Worm (Caenorhabditis elegans): ENCODE results near the gene grl-14.
A peak's percentile ranks its signal among the peaks of the same experiment; 100 is the strongest.

Gene grl-14

ce11 chrV:20793761-20794160 is 31.6 kb upstream of the grl-14 start (continued):
- TF ChIP-seq nhr-120 (GFP tag; IDR thresholded peaks at IDR 0.05), result no peak
- TF ChIP-seq madf-10 (tag; optimal IDR thresholded peaks at IDR 0.05), result peak; percentile 11
- TF ChIP-seq madf-6 (GFP tag; IDR thresholded peaks at IDR 0.05), result no peak
- no peak for TF ChIP-seq Y53G8AR.9 (GFP tag; conservative IDR thresholded peaks at IDR 0.05)
- no peak for TF ChIP-seq F57A8.1 (GFP tag; optimal IDR thresholded peaks at IDR 0.05)
- no peak for TF ChIP-seq Y67H2A.10 (GFP tag; conservative IDR thresholded peaks at IDR 0.05)
- TF ChIP-seq bed-1 (GFP tag; IDR thresholded peaks at IDR 0.05), result no peak
- no peak for TF ChIP-seq B0336.3 (GFP tag; IDR thresholded peaks at IDR 0.05)
- no peak for TF ChIP-seq xnd-1 (tag; optimal IDR thresholded peaks at IDR 0.05)
- TF ChIP-seq let-526 (GFP tag; IDR thresholded peaks at IDR 0.05), result no peak
- TF ChIP-seq dox-1 (GFP tag; IDR thresholded peaks at IDR 0.05), result peak; percentile 56
- TF ChIP-seq athp-1 (tag; optimal IDR thresholded peaks at IDR 0.05), result no peak
- TF ChIP-seq K12H6.12 (tag; optimal IDR thresholded peaks at IDR 0.05), result peak; percentile 74
- TF ChIP-seq F39B2.1 (GFP tag; IDR thresholded peaks at IDR 0.05), result no peak
- no peak for TF ChIP-seq mes-4 (tag; optimal IDR thresholded peaks at IDR 0.05)
- no peak for TF ChIP-seq madf-3 (GFP tag; IDR thresholded peaks at IDR 0.05)
- TF ChIP-seq F10E7.11 (tag; optimal IDR thresholded peaks at IDR 0.05), result no peak
- TF ChIP-seq mxl-1 (tag; optimal IDR thresholded peaks at IDR 0.05), result no peak
- TF ChIP-seq F22D6.2 (tag; optimal IDR thresholded peaks at IDR 0.05), result no peak
- no peak for TF ChIP-seq ama-1 (optimal IDR thresholded peaks at IDR 0.05)
- TF ChIP-seq ama-1 (GFP tag; optimal IDR thresholded peaks at IDR 0.05), result no peak
- no peak for TF ChIP-seq ztf-6 (GFP tag; IDR thresholded peaks at IDR 0.05)
- TF ChIP-seq C17E4.6 (GFP tag; IDR thresholded peaks at IDR 0.05), result no peak
- TF ChIP-seq pha-4 (tag; optimal IDR thresholded peaks at IDR 0.05), result no peak
- no peak for TF ChIP-seq rec-8 (tag; optimal IDR thresholded peaks at IDR 0.05)
- no peak for TF ChIP-seq ceh-58 (GFP tag; IDR thresholded peaks at IDR 0.05)
- TF ChIP-seq hsf-1 (GFP tag; IDR thresholded peaks at IDR 0.05), result no peak
- TF ChIP-seq snpc-4 (GFP tag; optimal IDR thresholded peaks at IDR 0.05), result no peak
- TF ChIP-seq snpc-4 (tag; optimal IDR thresholded peaks at IDR 0.05), result peak in 1 of 4 experiments; percentile 11
- peak; percentile 41 for TF ChIP-seq attf-5 (GFP tag; optimal IDR thresholded peaks at IDR 0.05)
- no peak for TF ChIP-seq aptf-2 (GFP tag; conservative IDR thresholded peaks at IDR 0.05)
- no peak for TF ChIP-seq cebp-1 (GFP tag; IDR thresholded peaks at IDR 0.05)
- TF ChIP-seq cebp-1 (tag; optimal IDR thresholded peaks at IDR 0.05), result peak; percentile 50
- TF ChIP-seq dpff-1 (tag; optimal IDR thresholded peaks at IDR 0.05), result no peak
- no peak for TF ChIP-seq chd-7 (tag; optimal IDR thresholded peaks at IDR 0.05)
- no peak for TF ChIP-seq rcor-1 (GFP tag; IDR thresholded peaks at IDR 0.05)
- no peak for TF ChIP-seq ccch-3 (GFP tag; optimal IDR thresholded peaks at IDR 0.05)
- TF ChIP-seq lin-26 (GFP tag; IDR thresholded peaks at IDR 0.05), result no peak
- no peak for TF ChIP-seq nhr-179 (tag; optimal IDR thresholded peaks at IDR 0.05)
- TF ChIP-seq ztf-18 (tag; optimal IDR thresholded peaks at IDR 0.05), result no peak
- TF ChIP-seq egrh-3 (GFP tag; IDR thresholded peaks at IDR 0.05), result peak; percentile 41; the same call in 1 of the 2 replicates
- TF ChIP-seq fkh-3 (tag; optimal IDR thresholded peaks at IDR 0.05), result no peak
- TF ChIP-seq B0019.2 (GFP tag; conservative IDR thresholded peaks at IDR 0.05), result no peak

ce11 chrV:20795374-20795773 is 30.0 kb upstream of the grl-14 start:
- TF ChIP-seq zfh-2 (GFP tag; conservative IDR thresholded peaks at IDR 0.05) (0 out of 2 replicates have a peak, but pooled peaks have one; percentile 13), dox-1 (GFP tag; IDR thresholded peaks at IDR 0.05) (0 out of 2 replicates have a peak, but pooled peaks have one; percentile 15)

All from whole organism, young adult.